Worm (Caenorhabditis elegans) whole organism, mixed stage, embryonic: ENCODE measurements around the gene Y51B9A.9.

Experiments
- cnd-1 ChIP-seq: fragments of 200-800 bp; sonication (Bioruptor generic); optimal IDR thresholded peaks from 2 replicates; lab custom pipeline; 2018; ENCODE audit warnings: mild to moderate bottlenecking, missing genetic modification characterization, missing compliant biosample characterization
- mep-1 ChIP-seq: fragments of 150-350 bp; optimal IDR thresholded peaks from 2 replicates; lab custom pipeline; 2017; ENCODE audit warnings: missing biosample characterization, missing genetic modification reagents, missing genetic modification characterization, inconsistent platforms
- unc-62 ChIP-seq: fragments of 150-350 bp; optimal IDR thresholded peaks from 2 replicates; lab custom pipeline; 2014; ENCODE audit warnings: missing biosample characterization, missing genetic modification reagents, missing genetic modification characterization

- no peak for TF ChIP-seq unc-62 (GFP tag; lab: Kevin White, UChicago)
- TF ChIP-seq cnd-1 (tag; lab: Kevin White, UChicago) = no peak
- TF ChIP-seq mep-1 (tag; lab: Kevin White, UChicago) = no peak
Measured at ce11 chrII:9398370-9398901, 1.0 kb upstream of the Y51B9A.9 start, which contains the start of the genes Y51B9A.14 and Y51B9A.8.
